Worm (Caenorhabditis elegans): ENCODE results near the gene znf-782.
A peak's percentile ranks its signal among the peaks of the same experiment; 100 is the strongest.

The znf-782 gene

ce11 chrIV:1056263-1056942 is 10.9 kb downstream of the znf-782 start, which contains the start of the genes Y55F3AM.13 and mrps-25 (continued):
- TF ChIP-seq lsy-2 (tag; optimal IDR thresholded peaks at IDR 0.05) (peak; percentile 75 to 83), tlp-1 (tag; optimal IDR thresholded peaks at IDR 0.05) (no peak), ztf-4 (tag; optimal IDR thresholded peaks at IDR 0.05) (no peak), dpl-1 (GFP tag; optimal IDR thresholded peaks at IDR 0.05) (peak; percentile 27 to 57 (median 48)), nhr-20 (tag; optimal IDR thresholded peaks at IDR 0.05) (peak; percentile 37), mef-2 (tag; optimal IDR thresholded peaks at IDR 0.05) (no peak), ama-1 (optimal IDR thresholded peaks at IDR 0.05) (no peak), lir-3 (tag; optimal IDR thresholded peaks at IDR 0.05; ENCODE audit: poor library complexity) (no peak), lin-14 (GFP tag; optimal IDR thresholded peaks at IDR 0.05) (no peak), ceh-63 (GFP tag; optimal IDR thresholded peaks at IDR 0.05) (no peak), pqm-1 (tag; optimal IDR thresholded peaks at IDR 0.05) (no peak), Y116A8C.19 (tag; optimal IDR thresholded peaks at IDR 0.05; ENCODE audit: borderline replicate concordance) (no peak), egl-27 (tag; optimal IDR thresholded peaks at IDR 0.05) (no peak), swsn-7 (tag; optimal IDR thresholded peaks at IDR 0.05) (peak; percentile 65), hlh-17 (GFP tag; optimal IDR thresholded peaks at IDR 0.05; ENCODE audit: borderline replicate concordance) (no peak), mep-1 (tag; optimal IDR thresholded peaks at IDR 0.05) (no peak), nhr-85 (tag) (peak; percentile 40), egl-13 (tag; optimal IDR thresholded peaks at IDR 0.05) (no peak), ceh-8 (GFP tag; optimal IDR thresholded peaks at IDR 0.05) (no peak), hlh-4 (tag; optimal IDR thresholded peaks at IDR 0.05) (no peak), nhr-11 (tag; optimal IDR thresholded peaks at IDR 0.05) (no peak), skn-1 (tag; optimal IDR thresholded peaks at IDR 0.05) (peak; percentile 29), sup-37 (GFP tag; optimal IDR thresholded peaks at IDR 0.05) (no peak), unc-86 (tag; optimal IDR thresholded peaks at IDR 0.05) (peak; percentile 16), rnt-1 (tag; optimal IDR thresholded peaks at IDR 0.05) (no peak), pax-3 (tag; optimal IDR thresholded peaks at IDR 0.05) (no peak), vab-15 (tag; optimal IDR thresholded peaks at IDR 0.05) (no peak), nhr-47 (tag; optimal IDR thresholded peaks at IDR 0.05) (peak; percentile 77), sptf-1 (tag; optimal IDR thresholded peaks at IDR 0.05) (no peak), blmp-1 (tag; optimal IDR thresholded peaks at IDR 0.05) (no peak), nhr-19 (GFP tag; conservative IDR thresholded peaks at IDR 0.05) (peak; percentile 42; the same call in 1 of the 2 replicates), sox-4 (tag; optimal IDR thresholded peaks at IDR 0.05) (no peak)

- TF ChIP-seq unc-62 (GFP tag; optimal IDR thresholded peaks at IDR 0.05) = no peak
- TF ChIP-seq hlh-4 (tag; optimal IDR thresholded peaks at IDR 0.05) = no peak
- TF ChIP-seq snpc-4 (tag; optimal IDR thresholded peaks at IDR 0.05) = no peak
- no peak for TF ChIP-seq ztf-4 (tag; optimal IDR thresholded peaks at IDR 0.05)
- no peak for TF ChIP-seq sptf-1 (tag; optimal IDR thresholded peaks at IDR 0.05)
- TF ChIP-seq efl-3 (GFP tag; optimal IDR thresholded peaks at IDR 0.05) = no peak
- no peak for TF ChIP-seq ama-1 (optimal IDR thresholded peaks at IDR 0.05)
- no peak for TF ChIP-seq lin-14 (GFP tag; optimal IDR thresholded peaks at IDR 0.05)
- no peak for TF ChIP-seq F16B12.6 (tag; optimal IDR thresholded peaks at IDR 0.05)
- TF ChIP-seq elt-2 (tag; optimal IDR thresholded peaks at IDR 0.05) = no peak
- no peak for TF ChIP-seq ces-1 (GFP tag; optimal IDR thresholded peaks at IDR 0.05)
- TF ChIP-seq rnt-1 (tag; optimal IDR thresholded peaks at IDR 0.05) = no peak
- TF ChIP-seq pqm-1 (tag; optimal IDR thresholded peaks at IDR 0.05) = no peak
These were observed 11.6 kb downstream of the znf-782 start for ce11 chrIV:1055734-1056133.

ce11 chrIV:1054736-1055135 is 12.6 kb downstream of the znf-782 start, which contains the start of gene dcap-1:
TSS of gene dcap-1 (minus strand) at chrIV:1054794.
- TF ChIP-seq nhr-85 (tag) (peak; percentile 74), lin-15B (tag; optimal IDR thresholded peaks at IDR 0.05) (peak; percentile 2), unc-130 (tag; optimal IDR thresholded peaks at IDR 0.05) (no peak), unc-62 (GFP tag; optimal IDR thresholded peaks at IDR 0.05) (no peak), ets-5 (GFP tag; IDR thresholded peaks at IDR 0.05) (no peak), nhr-90 (tag; optimal IDR thresholded peaks at IDR 0.05; ENCODE audit: poor library complexity) (no peak), zag-1 (tag; optimal IDR thresholded peaks at IDR 0.05) (no peak), ama-1 (optimal IDR thresholded peaks at IDR 0.05) (no peak), mef-2 (tag; optimal IDR thresholded peaks at IDR 0.05) (no peak), egl-27 (tag; optimal IDR thresholded peaks at IDR 0.05) (no peak), pag-3 (tag; optimal IDR thresholded peaks at IDR 0.05; ENCODE audit: borderline replicate concordance, insufficient read depth) (no peak), dsc-1 (tag; optimal IDR thresholded peaks at IDR 0.05) (no peak), nhr-28 (tag; optimal IDR thresholded peaks at IDR 0.05) (no peak), hlh-4 (tag; optimal IDR thresholded peaks at IDR 0.05) (no peak), nhr-237 (tag; optimal IDR thresholded peaks at IDR 0.05) (no peak), snu-23 (GFP tag; optimal IDR thresholded peaks at IDR 0.05) (peak; percentile 53), ces-1 (GFP tag; optimal IDR thresholded peaks at IDR 0.05) (no peak), lin-35 (GFP tag; optimal IDR thresholded peaks at IDR 0.05) (peak; percentile 46 to 59), elt-2 (tag; optimal IDR thresholded peaks at IDR 0.05) (no peak)

Measured in whole organism, L1 larva.